Fruit fly (Drosophila melanogaster) whole organism, embryonic: Measurements from ENCODE around the gene CG15480.

ENCODE experiments used
- ATbp ChIP-seq: fragments of 200-800 bp; sonication (Bioruptor generic); optimal IDR thresholded peaks from 2 replicates; lab custom pipeline; 2017; ENCODE audit warnings: missing biosample characterization, mild to moderate bottlenecking, missing genetic modification characterization, missing genetic modification reagents
- Ada2b ChIP-seq: fragments of 200-800 bp; sonication (Bioruptor generic); IDR thresholded peaks from 2 replicates; pipeline ENCODE4 v1.3.6; 2022; ENCODE audit warnings: missing biosample characterization, missing genetic modification characterization
- Atf-2 ChIP-seq: fragments of 200-800 bp; sonication (Bioruptor generic); optimal IDR thresholded peaks from 2 replicates; lab custom pipeline; 2016; ENCODE audit warnings: missing biosample characterization, missing genetic modification characterization
- CG10274 ChIP-seq: fragments of 200-800 bp; sonication (Bioruptor generic); optimal IDR thresholded peaks from 3 replicates; lab custom pipeline; 2017; ENCODE audit warnings: missing biosample characterization, mild to moderate bottlenecking, missing genetic modification characterization
- CG10462 ChIP-seq: fragments of 200-800 bp; sonication (Bioruptor generic); optimal IDR thresholded peaks from 2 replicates; lab custom pipeline; 2016; ENCODE audit warnings: missing biosample characterization, missing genetic modification characterization
- CG11093 ChIP-seq: fragments of 200-800 bp; sonication (Bioruptor generic); IDR thresholded peaks from 3 replicates; pipeline ENCODE4 v1.3.6; 2022; ENCODE audit warnings: missing biosample characterization, missing genetic modification characterization
- CG11696 ChIP-seq: fragments of 200-800 bp; sonication (Bioruptor generic); IDR thresholded peaks from 2 replicates; pipeline ENCODE4 v1.3.6; 2022; ENCODE audit warnings: missing biosample characterization, missing genetic modification characterization
- CG12155 ChIP-seq: fragments of 200-800 bp; sonication (Bioruptor generic); optimal IDR thresholded peaks from 3 replicates; lab custom pipeline; 2016; ENCODE audit warnings: missing biosample characterization, missing genetic modification characterization
- CG13624 ChIP-seq: fragments of 200-800 bp; sonication (Bioruptor generic); optimal IDR thresholded peaks from 2 replicates; lab custom pipeline; 2016; ENCODE audit warnings: missing biosample characterization, missing genetic modification characterization
- CG15479 ChIP-seq: fragments of 200-800 bp; sonication (Bioruptor generic); optimal IDR thresholded peaks from 3 replicates; lab custom pipeline; 2019; ENCODE audit warnings: missing biosample characterization, mild to moderate bottlenecking, missing genetic modification characterization, moderate library complexity
- CG18599 ChIP-seq: fragments of 200-800 bp; sonication (Bioruptor generic); optimal IDR thresholded peaks from 3 replicates; lab custom pipeline; 2017; ENCODE audit warnings: missing biosample characterization, missing genetic modification characterization, mild to moderate bottlenecking, moderate library complexity, missing genetic modification reagents
- CG18764 ChIP-seq: fragments of 200-800 bp; sonication (Bioruptor generic); optimal IDR thresholded peaks from 3 replicates; lab custom pipeline; 2016; ENCODE audit warnings: missing biosample characterization, missing genetic modification characterization
- CG2875 ChIP-seq: fragments of 200-800 bp; sonication (Bioruptor generic); optimal IDR thresholded peaks from 2 replicates; lab custom pipeline; 2017; ENCODE audit warnings: missing biosample characterization, mild to moderate bottlenecking, missing genetic modification characterization, missing genetic modification reagents
- CG3407 ChIP-seq: fragments of 200-800 bp; sonication (Bioruptor generic); optimal IDR thresholded peaks from 2 replicates; lab custom pipeline; 2018; ENCODE audit warnings: missing biosample characterization, mild to moderate bottlenecking, missing genetic modification characterization
- CG4328 ChIP-seq: fragments of 200-800 bp; sonication (Bioruptor generic); optimal IDR thresholded peaks from 3 replicates; lab custom pipeline; 2017; ENCODE audit warnings: missing biosample characterization, missing genetic modification reagents, missing genetic modification characterization
- CG4404 ChIP-seq: fragments of 200-800 bp; sonication (Bioruptor generic); IDR thresholded peaks from 2 replicates; pipeline ENCODE4 v1.3.6; 2022; ENCODE audit warnings: missing biosample characterization, missing genetic modification characterization
- CG8765 ChIP-seq: fragments of 200-800 bp; sonication (Bioruptor generic); IDR thresholded peaks from 2 replicates; pipeline ENCODE4 v1.3.6; 2022; ENCODE audit warnings: missing biosample characterization, missing genetic modification characterization
- CG8924 ChIP-seq: fragments of 200-800 bp; optimal IDR thresholded peaks from 3 replicates; lab custom pipeline; 2019; ENCODE audit warnings: missing biosample characterization, mild to moderate bottlenecking, missing genetic modification characterization, moderate library complexity
- Chrac-16 ChIP-seq: fragments of 200-800 bp; sonication (Bioruptor generic); optimal IDR thresholded peaks from 3 replicates; lab custom pipeline; 2016; ENCODE audit warnings: missing biosample characterization, missing genetic modification characterization
- D19A ChIP-seq: fragments of 200-800 bp; optimal IDR thresholded peaks from 3 replicates; lab custom pipeline; 2019; ENCODE audit warnings: missing biosample characterization, mild to moderate bottlenecking, missing genetic modification characterization, moderate library complexity
- Deaf1 ChIP-seq: fragments of 200-800 bp; optimal IDR thresholded peaks from 3 replicates; lab custom pipeline; 2019; ENCODE audit warnings: missing biosample characterization, mild to moderate bottlenecking, missing genetic modification characterization, moderate library complexity
- E2f1 ChIP-seq: fragments of 200-800 bp; sonication (Bioruptor generic); IDR thresholded peaks from 2 replicates; pipeline ENCODE4 v1.3.6; 2022; ENCODE audit warnings: missing biosample characterization, missing genetic modification characterization
- Hmx ChIP-seq: fragments of 200-800 bp; sonication (Bioruptor generic); optimal IDR thresholded peaks from 2 replicates; lab custom pipeline; 2016; ENCODE audit warnings: missing biosample characterization, missing genetic modification characterization
- Hr39 ChIP-seq: fragments of >200 bp; optimal IDR thresholded peaks from 2 replicates; lab custom pipeline; 2017
- Lim3 ChIP-seq: fragments of 200-800 bp; sonication (Bioruptor generic); IDR thresholded peaks from 2 replicates; pipeline ENCODE4 v1.3.6; 2022; ENCODE audit warnings: missing biosample characterization, missing genetic modification characterization
- Nf-YB ChIP-seq: fragments of 200-800 bp; sonication (Bioruptor generic); optimal IDR thresholded peaks from 3 replicates; lab custom pipeline; 2019; ENCODE audit warnings: missing biosample characterization, mild to moderate bottlenecking, missing genetic modification characterization, moderate library complexity
- Ptx1 ChIP-seq: fragments of 200-800 bp; sonication (Bioruptor generic); IDR thresholded peaks from 2 replicates; pipeline ENCODE4 v1.3.6; 2022; ENCODE audit warnings: missing biosample characterization, missing genetic modification characterization
- Rfx ChIP-seq: fragments of 200-800 bp; sonication (Bioruptor generic); IDR thresholded peaks from 2 replicates; pipeline ENCODE4 v1.3.6; 2022; ENCODE audit warnings: missing biosample characterization, missing genetic modification characterization
- Side ChIP-seq: fragments of 200-800 bp; sonication (Bioruptor generic); optimal IDR thresholded peaks from 2 replicates; lab custom pipeline; 2016; ENCODE audit warnings: missing biosample characterization, missing genetic modification characterization
- Taf1 ChIP-seq: fragments of 200-800 bp; sonication (Bioruptor generic); IDR thresholded peaks from 2 replicates; pipeline ENCODE4 v1.3.6; 2022; ENCODE audit warnings: missing biosample characterization, missing genetic modification characterization
- ab ChIP-seq: fragments of 200-800 bp; sonication (Bioruptor generic); optimal IDR thresholded peaks from 2 replicates; lab custom pipeline; 2016; ENCODE audit warnings: missing biosample characterization, missing genetic modification characterization
- ash1 ChIP-seq: fragments of 200-800 bp; sonication (Bioruptor generic); optimal IDR thresholded peaks from 2 replicates; lab custom pipeline; 2018; ENCODE audit warnings: missing biosample characterization, mild to moderate bottlenecking, missing genetic modification characterization
- bbx ChIP-seq: fragments of 200-800 bp; sonication (Bioruptor generic); IDR thresholded peaks from 2 replicates; pipeline ENCODE4 v1.3.6; 2022; ENCODE audit warnings: missing biosample characterization, missing genetic modification characterization; ENCODE audit not compliant: partially characterized antibody
- bowl ChIP-seq: fragments of 200-800 bp; sonication (Bioruptor generic); IDR thresholded peaks from 2 replicates; pipeline ENCODE4 v1.3.6; 2022; ENCODE audit warnings: missing biosample characterization, missing genetic modification characterization
- chif ChIP-seq, 2 experiments: fragments of 200-800 bp; sonication (Bioruptor generic); optimal IDR thresholded peaks; 3 replicates each; lab custom pipeline; 2016; ENCODE audit warnings: missing biosample characterization in 2 of 2, missing genetic modification characterization in 2 of 2
- crol ChIP-seq: fragments of 200-800 bp; sonication (Bioruptor generic); IDR thresholded peaks from 2 replicates; pipeline ENCODE4 v1.3.6; 2022; ENCODE audit warnings: missing biosample characterization, missing genetic modification characterization
- dpn ChIP-seq, 2 experiments: fragments of 200-800 bp; sonication (Bioruptor generic); optimal IDR thresholded peaks; 3 replicates each; lab custom pipeline; 2016; ENCODE audit warnings: missing biosample characterization in 2 of 2, missing genetic modification characterization in 2 of 2
- fd102C ChIP-seq: fragments of 200-800 bp; sonication (Bioruptor generic); optimal IDR thresholded peaks from 2 replicates; lab custom pipeline; 2018; ENCODE audit warnings: missing biosample characterization, mild to moderate bottlenecking, missing genetic modification characterization, moderate library complexity
- grn ChIP-seq: fragments of 200-800 bp; sonication (Bioruptor generic); optimal IDR thresholded peaks from 3 replicates; lab custom pipeline; 2017; ENCODE audit warnings: missing biosample characterization, missing genetic modification characterization
- her ChIP-seq: fragments of 200-800 bp; sonication (Bioruptor generic); optimal IDR thresholded peaks from 2 replicates; lab custom pipeline; 2016; ENCODE audit warnings: missing biosample characterization, missing genetic modification characterization
- hkb ChIP-seq, 2 experiments: fragments of 200-800 bp in 1 of 2; fragments of >200 bp in 1 of 2; sonication (Bioruptor generic) in 1 of 2; IDR thresholded peaks in 1 of 2; optimal IDR thresholded peaks in 1 of 2; 2 replicates each; pipeline versions ENCODE4 v1.3.6 to Lab custom; 2017 to 2022; ENCODE audit warnings: missing biosample characterization in 1 of 2, missing genetic modification characterization in 1 of 2
- mirr ChIP-seq: fragments of 200-800 bp; sonication (Bioruptor generic); optimal IDR thresholded peaks from 3 replicates; lab custom pipeline; 2018; ENCODE audit warnings: missing biosample characterization, mild to moderate bottlenecking, missing genetic modification characterization
- pnt ChIP-seq: fragments of 200-800 bp; sonication (Bioruptor generic); optimal IDR thresholded peaks from 3 replicates; lab custom pipeline; 2016; ENCODE audit warnings: missing biosample characterization, missing genetic modification characterization
- psq ChIP-seq: fragments of 200-800 bp; sonication (Bioruptor generic); optimal IDR thresholded peaks from 2 replicates; lab custom pipeline; 2017; ENCODE audit warnings: missing biosample characterization, missing genetic modification characterization
- ro ChIP-seq: fragments of 200-800 bp; sonication (Bioruptor generic); IDR thresholded peaks from 2 replicates; pipeline ENCODE4 v1.3.6; 2022; ENCODE audit warnings: missing biosample characterization, missing genetic modification characterization
- run ChIP-seq: fragments of 200-800 bp; sonication (Bioruptor generic); optimal IDR thresholded peaks from 3 replicates; lab custom pipeline; 2018; ENCODE audit warnings: missing biosample characterization, mild to moderate bottlenecking, missing genetic modification characterization
- scrt ChIP-seq: fragments of 200-800 bp; sonication (Bioruptor generic); optimal IDR thresholded peaks from 2 replicates; lab custom pipeline; 2018; ENCODE audit warnings: missing biosample characterization, mild to moderate bottlenecking, missing genetic modification characterization, moderate library complexity
- seq ChIP-seq: fragments of 200-800 bp; sonication (Bioruptor generic); IDR thresholded peaks from 2 replicates; pipeline ENCODE4 v1.3.6; 2022; ENCODE audit warnings: missing biosample characterization, missing genetic modification characterization
- sug ChIP-seq: fragments of 200-800 bp; optimal IDR thresholded peaks from 2 replicates; lab custom pipeline; 2019; ENCODE audit warnings: missing biosample characterization, mild to moderate bottlenecking, missing genetic modification characterization, moderate library complexity
- trem ChIP-seq: fragments of 200-800 bp; optimal IDR thresholded peaks from 3 replicates; lab custom pipeline; 2019; ENCODE audit warnings: missing biosample characterization, mild to moderate bottlenecking, missing genetic modification characterization, moderate library complexity
- unpg ChIP-seq: fragments of 200-800 bp; sonication (Bioruptor generic); optimal IDR thresholded peaks from 3 replicates; lab custom pipeline; 2018; ENCODE audit warnings: missing biosample characterization, mild to moderate bottlenecking, missing genetic modification characterization, moderate library complexity
- z ChIP-seq: fragments of 200-800 bp; sonication (Bioruptor generic); IDR thresholded peaks from 3 replicates; pipeline ENCODE4 v1.3.6; 2022; ENCODE audit warnings: missing biosample characterization, missing genetic modification characterization

CG15480 gene

dm6 chr2L:13191894-13192293 lies 33.2 kb downstream of the CG15480 start, which contains the start of the genes CG16974 and Edem2 (continued):
- TF ChIP-seq fd102C (GFP tag; lab: Kevin White, UChicago) (no peak), CG8924 (tag; lab: Kevin White, UChicago) (peak; percentile 69), CG2875 (GFP tag; lab: Kevin White, UChicago) (no peak), Ada2b (GFP tag; lab: Robert Waterston, UW) (peak; percentile 64), her (no peak), scrt (no peak), bbx (no peak), CG8765 (GFP tag; lab: Robert Waterston, UW) (peak; percentile 46; the same call in 1 of the 2 replicates), Hr39 (lab: Kevin White, UChicago) (no peak), trem (tag; lab: Kevin White, UChicago) (peak; percentile 87), Side (no peak), Chrac-16 (GFP tag; lab: Kevin White, UChicago) (peak; percentile 82), CG18764 (peak; percentile 74), run (tag; lab: Kevin White, UChicago) (no peak), z (GFP tag; lab: Robert Waterston, UW) (no peak), D19A (tag; lab: Kevin White, UChicago) (no peak), ab (GFP tag; lab: Kevin White, UChicago) (no peak), unpg (GFP tag; lab: Kevin White, UChicago) (no peak), hkb (optimal IDR thresholded peaks at IDR 0.05; lab: Kevin White, UChicago) (no peak), hkb (GFP tag; IDR thresholded peaks at IDR 0.05; lab: Robert Waterston, UW) (peak; percentile 69), ATbp (GFP tag; lab: Kevin White, UChicago) (no peak), dpn (GFP tag; optimal IDR thresholded peaks at IDR 0.05; lab: Kevin White, UChicago) (peak; percentile 37 to 83), Hmx (no peak), Ptx1 (peak; percentile 88), Deaf1 (no peak), CG10274 (GFP tag; lab: Kevin White, UChicago) (no peak), CG12155 (GFP tag; lab: Kevin White, UChicago) (peak; percentile 84), chif (GFP tag; optimal IDR thresholded peaks at IDR 0.05; lab: Kevin White, UChicago) (peak in 1 of 2 experiments; percentile 40), crol (GFP tag; lab: Robert Waterston, UW) (no peak), CG13624 (GFP tag; lab: Kevin White, UChicago) (no peak), ash1 (GFP tag; lab: Kevin White, UChicago) (no peak), CG4328 (GFP tag; lab: Kevin White, UChicago) (no peak), sug (tag; lab: Kevin White, UChicago) (no peak), grn (GFP tag; lab: Kevin White, UChicago) (no peak), E2f1 (GFP tag; lab: Robert Waterston, UW) (peak; percentile 64), CG10462 (GFP tag; lab: Kevin White, UChicago) (peak; percentile 30), pnt (peak; percentile 27), bowl (GFP tag; lab: Robert Waterston, UW) (no peak), psq (GFP tag; lab: Kevin White, UChicago) (peak; percentile 46), Lim3 (GFP tag; lab: Robert Waterston, UW) (no peak), CG18599 (no peak), seq (GFP tag; lab: Robert Waterston, UW) (peak; percentile 49; the same call in 1 of the 2 replicates), Atf-2 (GFP tag; lab: Kevin White, UChicago) (no peak), Taf1 (GFP tag; lab: Robert Waterston, UW) (0 out of 2 replicates have a peak, but pooled peaks have one; percentile 26), CG15479 (no peak), Nf-YB (GFP tag; lab: Kevin White, UChicago) (peak; percentile 40), CG3407 (no peak), Rfx (GFP tag; lab: Robert Waterston, UW) (peak; percentile 81), ro (GFP tag; lab: Robert Waterston, UW) (no peak), mirr (GFP tag; lab: Kevin White, UChicago) (no peak), CG11093 (GFP tag; lab: Robert Waterston, UW) (peak; percentile 65; the same call in 2 of the 3 replicates), CG4404 (GFP tag; lab: Robert Waterston, UW) (peak; percentile 71), CG11696 (GFP tag; lab: Robert Waterston, UW) (no peak)
